Worm (Caenorhabditis elegans) whole organism, L4 larva: ENCODE measurements around the gene nhr-9.

ENCODE experiments used
- F26F4.8 ChIP-seq: fragments of 200-800 bp; sonication (Bioruptor generic); conservative IDR thresholded peaks from 2 replicates; pipeline ENCODE4 v1.3.6; 2022; ENCODE audit warnings: missing genetic modification characterization, missing compliant biosample characterization
- F44E2.7 ChIP-seq: fragments of 200-800 bp; sonication (Bioruptor generic); IDR thresholded peaks from 2 replicates; pipeline ENCODE4 v2.1.2; 2022; ENCODE audit warnings: missing genetic modification characterization, missing compliant biosample characterization
- F49E8.2 ChIP-seq: sonication (generic microtip); optimal IDR thresholded peaks from 2 replicates; lab custom pipeline; 2016; ENCODE audit warnings: missing compliant biosample characterization, mild to moderate bottlenecking, missing genetic modification characterization, borderline replicate concordance
- T20F7.1 ChIP-seq: fragments of 200-800 bp; sonication (Bioruptor generic); optimal IDR thresholded peaks from 2 replicates; lab custom pipeline; 2018; ENCODE audit warnings: mild to moderate bottlenecking, missing genetic modification characterization, missing compliant biosample characterization
- Y48G9A.11 ChIP-seq: fragments of 200-800 bp; sonication (Bioruptor generic); IDR thresholded peaks from 2 replicates; pipeline ENCODE4 v1.3.6; 2022; ENCODE audit warnings: missing genetic modification reagents, missing genetic modification characterization, missing compliant biosample characterization
- Y75B8A.6 ChIP-seq: fragments of 200-800 bp; sonication (Bioruptor generic); IDR thresholded peaks from 2 replicates; pipeline ENCODE4 v1.3.6; 2022; ENCODE audit warnings: missing genetic modification reagents, missing genetic modification characterization, missing compliant biosample characterization
- ZK546.5 ChIP-seq, 2 experiments: sonication (generic microtip); optimal IDR thresholded peaks; 2 replicates each; lab custom pipeline; 2017; ENCODE audit warnings: missing biosample characterization in 2 of 2, missing genetic modification characterization in 2 of 2
- aha-1 ChIP-seq: fragments of 150-350 bp; peaks from one replicate; lab custom pipeline; 2014; ENCODE audit warnings: missing biosample characterization, missing genetic modification characterization
- aly-2 ChIP-seq: sonication (generic microtip); optimal IDR thresholded peaks from 2 replicates; lab custom pipeline; 2018; ENCODE audit warnings: missing biosample characterization, missing genetic modification characterization
- ceh-20 ChIP-seq: fragments of 200-800 bp; sonication (Bioruptor generic); IDR thresholded peaks from 2 replicates; pipeline ENCODE4 v1.3.6; 2022; ENCODE audit warnings: missing genetic modification reagents, missing genetic modification characterization, missing compliant biosample characterization
- ceh-44 ChIP-seq: fragments of 200-800 bp; sonication (Bioruptor generic); IDR thresholded peaks from 2 replicates; pipeline ENCODE4 v1.3.6; 2022; ENCODE audit warnings: missing genetic modification reagents, missing genetic modification characterization, missing compliant biosample characterization
- daf-12 ChIP-seq: fragments of 150-350 bp; optimal IDR thresholded peaks from 2 replicates; lab custom pipeline; 2014; ENCODE audit warnings: missing biosample characterization, missing genetic modification reagents, missing genetic modification characterization
- daf-16 ChIP-seq, 3 experiments: sonication (generic microtip); optimal IDR thresholded peaks; 2 replicates each; lab custom pipeline; 2016 to 2017; ENCODE audit warnings: missing genetic modification characterization in 3 of 3, missing genetic modification reagents in 3 of 3, mild to moderate bottlenecking in 2 of 3, missing compliant biosample characterization in 2 of 3, missing biosample characterization in 1 of 3, moderate library complexity in 1 of 3
- daf-19 ChIP-seq: fragments of 200-800 bp; sonication (Bioruptor generic); conservative IDR thresholded peaks from 2 replicates; pipeline ENCODE4 v1.3.6; 2022; ENCODE audit warnings: missing genetic modification characterization, missing compliant biosample characterization
- dpl-1 ChIP-seq: fragments of 150-350 bp; optimal IDR thresholded peaks from 2 replicates; lab custom pipeline; 2014; ENCODE audit warnings: missing biosample characterization, missing genetic modification reagents, missing genetic modification characterization
- duxl-1 ChIP-seq: sonication (generic microtip); optimal IDR thresholded peaks from 2 replicates; lab custom pipeline; 2016; ENCODE audit warnings: mild to moderate bottlenecking, missing genetic modification characterization, moderate library complexity, missing compliant biosample characterization; ENCODE audit not compliant: poor library complexity
- egl-27 ChIP-seq: sonication (generic microtip); optimal IDR thresholded peaks from 3 replicates; lab custom pipeline; 2017; ENCODE audit warnings: missing biosample characterization, missing genetic modification reagents, missing genetic modification characterization
- fkh-10 ChIP-seq: fragments of 150-350 bp; optimal IDR thresholded peaks from 2 replicates; lab custom pipeline; 2014; ENCODE audit warnings: missing biosample characterization, missing genetic modification reagents, missing genetic modification characterization
- fos-1 ChIP-seq: fragments of 150-350 bp; optimal IDR thresholded peaks from 2 replicates; lab custom pipeline; 2014; ENCODE audit warnings: missing biosample characterization, missing genetic modification characterization
- hif-1 ChIP-seq, 2 experiments: sonication (generic microtip); optimal IDR thresholded peaks; 2 replicates each; lab custom pipeline; 2016 to 2017; ENCODE audit warnings: missing compliant biosample characterization in 2 of 2, missing genetic modification characterization in 2 of 2, missing genetic modification reagents in 2 of 2, missing genotype in 2 of 2, mild to moderate bottlenecking in 1 of 2
- hlh-30 ChIP-seq: sonication (generic microtip); optimal IDR thresholded peaks from 2 replicates; lab custom pipeline; 2017; ENCODE audit warnings: antibody characterized with exemption, mild to moderate bottlenecking, missing genetic modification characterization, missing compliant biosample characterization; ENCODE audit not compliant: insufficient read depth
- lin-1 ChIP-seq: fragments of 200-800 bp; sonication (Bioruptor generic); IDR thresholded peaks from 2 replicates; pipeline ENCODE4 v1.3.6; 2022; ENCODE audit warnings: missing genetic modification reagents, missing genetic modification characterization, missing compliant biosample characterization
- lin-29 ChIP-seq: fragments of 200-800 bp; sonication (Bioruptor generic); IDR thresholded peaks from 2 replicates; pipeline ENCODE4 v1.3.6; 2022; ENCODE audit warnings: missing genetic modification reagents, missing genetic modification characterization, missing compliant biosample characterization
- lir-3 ChIP-seq: sonication (generic microtip); optimal IDR thresholded peaks from 2 replicates; lab custom pipeline; 2016; ENCODE audit warnings: mild to moderate bottlenecking, missing genetic modification characterization, missing compliant biosample characterization
- mdt-29 ChIP-seq: fragments of 200-800 bp; sonication (Bioruptor generic); IDR thresholded peaks from 2 replicates; pipeline ENCODE4 v1.3.6; 2022; ENCODE audit warnings: missing genetic modification reagents, missing genetic modification characterization, missing compliant biosample characterization
- mxl-2 ChIP-seq: fragments of 200-800 bp; sonication (Bioruptor generic); conservative IDR thresholded peaks from 2 replicates; pipeline ENCODE4 v1.3.6; 2022; ENCODE audit warnings: missing genetic modification reagents, missing genetic modification characterization, missing compliant biosample characterization
- mxl-3 ChIP-seq: fragments of 200-800 bp; sonication (Bioruptor generic); optimal IDR thresholded peaks from 2 replicates; lab custom pipeline; 2018; ENCODE audit warnings: mild to moderate bottlenecking, missing genetic modification characterization, missing compliant biosample characterization
- nhr-11 ChIP-seq: fragments of 150-350 bp; optimal IDR thresholded peaks from 2 replicates; lab custom pipeline; 2014; ENCODE audit warnings: missing biosample characterization, missing genetic modification characterization
- nhr-111 ChIP-seq: fragments of 200-800 bp; sonication (Bioruptor generic); optimal IDR thresholded peaks from 2 replicates; lab custom pipeline; 2018; ENCODE audit warnings: mild to moderate bottlenecking, missing genetic modification characterization, missing compliant biosample characterization
- nhr-237 ChIP-seq: sonication (generic microtip); optimal IDR thresholded peaks from 2 replicates; lab custom pipeline; 2017; ENCODE audit warnings: missing biosample characterization, missing genetic modification characterization
- nhr-28 ChIP-seq: fragments of 150-350 bp; optimal IDR thresholded peaks from 2 replicates; lab custom pipeline; 2014; ENCODE audit warnings: missing biosample characterization, missing genetic modification characterization
- nhr-42 ChIP-seq: fragments of 200-800 bp; sonication (Bioruptor generic); IDR thresholded peaks from 2 replicates; pipeline ENCODE4 v1.3.6; 2022; ENCODE audit warnings: missing genetic modification characterization, missing compliant biosample characterization
- nhr-76 ChIP-seq: fragments of 150-350 bp; optimal IDR thresholded peaks from 2 replicates; lab custom pipeline; 2014; ENCODE audit warnings: missing biosample characterization, missing genetic modification characterization
- nhr-77 ChIP-seq: fragments of 150-350 bp; optimal IDR thresholded peaks from 2 replicates; lab custom pipeline; 2014; ENCODE audit warnings: missing biosample characterization, missing genetic modification characterization
- pha-4 ChIP-seq, 2 experiments: fragments of 150-350 bp in 1 of 2; fragments of 200-800 bp in 1 of 2; sonication (Bioruptor generic) in 1 of 2; IDR thresholded peaks in 1 of 2; optimal IDR thresholded peaks in 1 of 2; 2 replicates each; pipeline versions ENCODE4 v1.3.6 to Lab custom; 2014 to 2022; ENCODE audit warnings: missing genetic modification characterization in 2 of 2, missing genetic modification reagents in 2 of 2, missing biosample characterization in 1 of 2, missing compliant biosample characterization in 1 of 2
- php-3 ChIP-seq: fragments of 200-800 bp; sonication (Bioruptor generic); IDR thresholded peaks from 2 replicates; pipeline ENCODE4 v1.3.6; 2022; ENCODE audit warnings: missing genetic modification reagents, missing genetic modification characterization, missing compliant biosample characterization
- pqm-1 ChIP-seq: sonication (generic microtip); optimal IDR thresholded peaks from 2 replicates; lab custom pipeline; 2017; ENCODE audit warnings: missing biosample characterization, missing genetic modification characterization
- rbr-2 ChIP-seq: sonication (generic microtip); optimal IDR thresholded peaks from 2 replicates; lab custom pipeline; 2016; ENCODE audit warnings: missing genotype, missing genetic modification characterization, missing compliant biosample characterization
- set-16 ChIP-seq: fragments of 200-800 bp; sonication (Bioruptor generic); IDR thresholded peaks from 2 replicates; pipeline ENCODE4 v1.3.6; 2022; ENCODE audit warnings: missing genetic modification reagents, missing genetic modification characterization, missing compliant biosample characterization
- skn-1 ChIP-seq: fragments of 150-350 bp; optimal IDR thresholded peaks from 2 replicates; lab custom pipeline; 2014; ENCODE audit warnings: missing biosample characterization, missing genetic modification characterization
- snpc-4 ChIP-seq: fragments of 150-350 bp; optimal IDR thresholded peaks from 2 replicates; lab custom pipeline; 2014; ENCODE audit warnings: missing biosample characterization, missing genetic modification characterization
- spr-3 ChIP-seq: fragments of 200-800 bp; sonication (Bioruptor generic); optimal IDR thresholded peaks from 2 replicates; lab custom pipeline; 2018; ENCODE audit warnings: mild to moderate bottlenecking, missing genetic modification characterization, missing compliant biosample characterization
- unc-130 ChIP-seq: sonication (generic microtip); optimal IDR thresholded peaks from 2 replicates; lab custom pipeline; 2016; ENCODE audit warnings: missing genetic modification reagents, missing genetic modification characterization, missing compliant biosample characterization
- zag-1 ChIP-seq: fragments of 150-350 bp; optimal IDR thresholded peaks from 2 replicates; lab custom pipeline; 2014; ENCODE audit warnings: missing biosample characterization, missing genetic modification characterization
- zfp-3 ChIP-seq: fragments of 200-800 bp; sonication (Bioruptor generic); conservative IDR thresholded peaks from 2 replicates; pipeline ENCODE4 v1.3.6; 2022; ENCODE audit warnings: missing genetic modification reagents, missing genetic modification characterization, missing compliant biosample characterization
- zip-11 ChIP-seq: fragments of 200-800 bp; sonication (Bioruptor generic); IDR thresholded peaks from 2 replicates; pipeline ENCODE4 v1.3.6; 2022; ENCODE audit warnings: missing genetic modification characterization, missing compliant biosample characterization
- zip-2 ChIP-seq: fragments of 150-350 bp; optimal IDR thresholded peaks from 2 replicates; lab custom pipeline; 2014; ENCODE audit warnings: missing biosample characterization, missing genetic modification characterization
- ztf-11 ChIP-seq: fragments of 150-350 bp; optimal IDR thresholded peaks from 2 replicates; lab custom pipeline; 2014; ENCODE audit warnings: missing biosample characterization, missing genetic modification characterization

Gene nhr-9

DNA sequence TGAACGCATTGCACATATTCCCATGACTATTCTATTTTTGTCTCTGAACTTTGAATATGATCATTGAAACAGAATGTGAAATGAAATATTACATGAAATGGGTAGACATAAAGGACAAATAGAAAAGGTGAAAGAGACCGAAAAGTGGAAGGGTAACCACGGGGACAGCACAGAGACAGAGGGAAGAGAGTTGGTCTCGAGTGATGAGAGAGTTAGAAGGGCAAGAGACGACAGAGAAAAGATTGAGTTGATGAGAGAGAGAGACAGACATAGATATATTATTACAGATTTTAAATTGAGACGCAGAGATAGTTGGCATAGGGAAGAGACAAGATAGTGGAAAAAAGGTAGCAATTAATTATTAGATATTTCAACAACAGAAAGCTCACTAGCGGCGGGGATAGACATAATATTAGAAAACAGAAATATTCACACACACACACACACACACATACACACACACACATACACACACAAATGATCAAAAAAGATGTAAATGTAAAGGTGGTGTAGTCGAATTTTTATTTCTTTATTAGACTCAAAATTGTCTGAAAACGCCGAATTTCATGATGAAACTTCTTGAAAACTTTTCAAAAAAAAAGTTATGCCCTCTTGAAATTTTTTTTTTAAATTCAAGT lies 21.5 kb downstream of the nhr-9 start (continued):
- TF ChIP-seq lin-1 (GFP tag; lab: Robert Waterston, UW) (0 out of 2 replicates have a peak, but pooled peaks have one; percentile 26), aha-1 (tag; lab: Kevin White, UChicago) (peak; percentile 91), nhr-42 (GFP tag; lab: Robert Waterston, UW) (no peak), lir-3 (tag; lab: Kevin White, UChicago) (no peak), dpl-1 (GFP tag; lab: Kevin White, UChicago) (peak; percentile 47), ZK546.5 (tag; optimal IDR thresholded peaks at IDR 0.05; lab: Kevin White, UChicago) (no peak), hlh-30 (tag; lab: Kevin White, UChicago) (peak; percentile 94), rbr-2 (tag; lab: Kevin White, UChicago) (peak; percentile 34)

DNA sequence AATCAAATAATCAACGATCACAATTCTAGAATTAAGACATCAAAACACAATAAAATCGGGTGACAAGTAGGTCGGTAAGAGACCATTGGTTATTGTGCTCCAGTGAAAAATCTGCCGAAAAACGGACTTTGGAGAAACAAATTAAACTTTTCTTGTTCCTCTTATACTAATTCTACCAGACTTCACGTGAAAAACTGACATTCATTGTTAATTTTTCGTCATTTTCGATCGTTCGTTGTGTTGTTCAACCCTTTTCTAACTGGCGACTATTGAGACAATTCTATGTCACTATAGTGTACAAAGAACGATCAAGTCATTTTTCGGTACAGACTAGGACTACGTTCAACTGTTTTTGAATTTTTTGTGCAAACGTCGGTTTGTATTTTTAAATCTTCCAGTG lies 25.2 kb downstream of the nhr-9 start:
- TF ChIP-seq rbr-2 (tag; lab: Kevin White, UChicago) (no peak), F44E2.7 (GFP tag; lab: Robert Waterston, UW) (no peak), aha-1 (tag; lab: Kevin White, UChicago) (no peak), nhr-11 (no peak), Y48G9A.11 (GFP tag; lab: Robert Waterston, UW) (no peak), mdt-29 (GFP tag; lab: Robert Waterston, UW) (no peak), mxl-2 (GFP tag; lab: Robert Waterston, UW) (peak; percentile 96), daf-19 (GFP tag; lab: Robert Waterston, UW) (no peak), php-3 (GFP tag; lab: Robert Waterston, UW) (no peak), F26F4.8 (GFP tag; lab: Robert Waterston, UW) (no peak), set-16 (GFP tag; lab: Robert Waterston, UW) (no peak), nhr-77 (tag; lab: Kevin White, UChicago) (peak; percentile 29), ceh-44 (no peak), T20F7.1 (GFP tag; lab: Kevin White, UChicago) (peak; percentile 39), zag-1 (no peak), fkh-10 (no peak), pqm-1 (tag; lab: Kevin White, UChicago) (peak; percentile 12), spr-3 (no peak), lin-29 (GFP tag; lab: Robert Waterston, UW) (no peak), daf-16 (GFP tag; optimal IDR thresholded peaks at IDR 0.05; lab: Kevin White, UChicago) (no peak), daf-16 (tag; optimal IDR thresholded peaks at IDR 0.05; lab: Kevin White, UChicago) (peak; percentile 61), skn-1 (tag; lab: Kevin White, UChicago) (no peak), unc-130 (GFP tag; lab: Kevin White, UChicago) (no peak), ceh-20 (GFP tag; lab: Robert Waterston, UW) (no peak), pha-4 (GFP tag; IDR thresholded peaks at IDR 0.05; lab: Robert Waterston, UW) (no peak), pha-4 (tag; optimal IDR thresholded peaks at IDR 0.05; lab: Kevin White, UChicago) (no peak), fos-1 (tag; lab: Kevin White, UChicago) (no peak), nhr-28 (tag; lab: Kevin White, UChicago) (peak; percentile 63), zip-11 (GFP tag; lab: Robert Waterston, UW) (no peak), hif-1 (tag; optimal IDR thresholded peaks at IDR 0.05; lab: Kevin White, UChicago) (no peak), ztf-11 (tag; lab: Kevin White, UChicago) (no peak), aly-2 (tag; lab: Kevin White, UChicago) (no peak), nhr-76 (tag; lab: Kevin White, UChicago) (no peak), duxl-1 (tag; lab: Kevin White, UChicago) (peak; percentile 16), mxl-3 (GFP tag; lab: Kevin White, UChicago) (no peak), zip-2 (tag; lab: Kevin White, UChicago) (no peak), snpc-4 (tag; lab: Kevin White, UChicago) (no peak), nhr-237 (tag; lab: Kevin White, UChicago) (no peak), egl-27 (tag; lab: Kevin White, UChicago) (no peak), zfp-3 (GFP tag; lab: Robert Waterston, UW) (no peak), F49E8.2 (tag; lab: Kevin White, UChicago) (no peak), Y75B8A.6 (GFP tag; lab: Robert Waterston, UW) (no peak), nhr-42 (GFP tag; lab: Robert Waterston, UW) (no peak), nhr-111 (GFP tag; lab: Kevin White, UChicago) (no peak), daf-12 (no peak)
